Fruit fly (Drosophila melanogaster): ENCODE data around the gene kl-3.
"Not testable (repeated sequence)": the region's sequence is repeated elsewhere in the genome, so short reads cannot be mapped to it uniquely, and the experiment has no call there.

Gene kl-3

DNA sequence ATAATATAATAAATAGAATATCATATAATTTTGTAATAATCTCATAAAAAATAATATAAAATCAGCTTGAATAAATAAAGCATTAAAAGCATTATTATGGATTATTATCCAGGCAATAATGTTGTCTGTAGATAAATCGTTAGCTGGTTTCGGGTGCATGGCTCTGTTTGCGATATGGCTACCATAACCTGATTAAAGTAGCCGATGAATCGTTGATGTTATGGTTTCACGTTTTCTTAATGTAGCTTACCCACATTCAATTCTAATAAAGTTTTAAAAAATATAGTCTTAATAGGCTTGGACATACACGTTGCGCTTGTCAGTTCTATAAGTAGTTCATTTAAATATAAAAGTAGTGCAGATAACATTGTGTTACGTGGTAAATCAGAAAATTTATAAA, at the start of gene kl-3:
TSS of gene kl-3 (plus strand) at position 301 of the 400 bp plus-strand sequence.
- not testable (repeated sequence) for TF ChIP-seq gl, CG8301, CG34367 (tag; optimal IDR thresholded peaks at IDR 0.05)

DNA sequence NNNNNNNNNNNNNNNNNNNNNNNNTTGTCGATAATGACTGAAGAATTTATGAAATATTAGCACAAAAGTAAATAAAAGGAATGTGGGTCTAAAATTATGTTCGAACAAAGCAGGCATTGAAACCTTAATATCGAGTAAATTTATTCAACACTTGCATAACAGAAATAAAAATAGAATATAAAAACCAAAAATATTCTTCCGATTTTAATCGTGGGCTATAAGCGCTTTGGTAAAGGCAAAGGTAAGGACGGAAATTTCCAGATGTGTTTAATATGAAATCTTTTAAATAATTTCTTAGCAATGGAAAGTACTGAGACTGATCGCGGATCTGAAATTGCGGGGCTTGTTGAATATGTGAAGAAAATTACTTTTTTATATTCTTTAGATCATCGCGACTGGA, 236.6 kb downstream of the kl-3 start, which contains the start of gene kl-2:
TSS of gene kl-2 (plus strand) at position 301 of the 400 bp plus-strand sequence.
- no peak for TF ChIP-seq CG8159 (tag; optimal IDR thresholded peaks at IDR 0.05)
- TF ChIP-seq CG10348 (GFP tag; IDR thresholded peaks at IDR 0.05) = no peak
- TF ChIP-seq CG9948 (tag; optimal IDR thresholded peaks at IDR 0.05) = no peak

Measured in whole organism, pupa.